Worm (Caenorhabditis elegans) whole organism, L3 larva: ENCODE measurements around the gene K08D12.4.

Source experiments
- R02D3.7 ChIP-seq: fragments of 150-350 bp; optimal IDR thresholded peaks from 2 replicates; lab custom pipeline; 2014; ENCODE audit warnings: missing biosample characterization, missing genetic modification characterization
- ZK546.5 ChIP-seq: sonication (generic microtip); optimal IDR thresholded peaks from 2 replicates; lab custom pipeline; 2017; ENCODE audit warnings: missing biosample characterization, missing genetic modification characterization
- ama-1 ChIP-seq: fragments of 150-350 bp; optimal IDR thresholded peaks from 2 replicates; lab custom pipeline; 2018
- ceh-16 ChIP-seq: sonication (generic microtip); optimal IDR thresholded peaks from 2 replicates; lab custom pipeline; 2017; ENCODE audit warnings: missing biosample characterization, missing genetic modification characterization
- ceh-28 ChIP-seq: fragments of 150-350 bp; optimal IDR thresholded peaks from 2 replicates; lab custom pipeline; 2014; ENCODE audit warnings: missing biosample characterization, missing genetic modification reagents, missing genetic modification characterization
- ceh-82 ChIP-seq: fragments of 150-350 bp; optimal IDR thresholded peaks from 2 replicates; lab custom pipeline; 2014; ENCODE audit warnings: missing biosample characterization, missing genetic modification characterization
- daf-12 ChIP-seq: fragments of 150-350 bp; optimal IDR thresholded peaks from 2 replicates; lab custom pipeline; 2014; ENCODE audit warnings: missing biosample characterization, missing genetic modification reagents, missing genetic modification characterization
- egl-27 ChIP-seq: sonication (generic microtip); optimal IDR thresholded peaks from 4 replicates; lab custom pipeline; 2017; ENCODE audit warnings: missing biosample characterization, missing genetic modification reagents, missing genetic modification characterization
- egl-5 ChIP-seq: fragments of 150-350 bp; optimal IDR thresholded peaks from 2 replicates; lab custom pipeline; 2017; ENCODE audit warnings: missing biosample characterization, missing genetic modification reagents, missing genetic modification characterization, inconsistent platforms
- elt-1 ChIP-seq: fragments of 150-350 bp; optimal IDR thresholded peaks from 2 replicates; lab custom pipeline; 2014; ENCODE audit warnings: missing biosample characterization, missing genetic modification characterization
- elt-2 ChIP-seq: sonication (generic microtip); optimal IDR thresholded peaks from 2 replicates; lab custom pipeline; 2016; ENCODE audit warnings: missing genetic modification reagents, mild to moderate bottlenecking, missing genetic modification characterization, missing compliant biosample characterization
- elt-3 ChIP-seq, 3 experiments: fragments of 150-350 bp in 1 of 3; sonication (generic microtip) in 2 of 3; optimal IDR thresholded peaks; 2 replicates in 2 of 3; 4 replicates in 1 of 3; lab custom pipeline; 2014 to 2017; ENCODE audit warnings: missing biosample characterization in 3 of 3, missing genetic modification characterization in 3 of 3
- eor-1 ChIP-seq, 2 experiments: fragments of 150-350 bp; optimal IDR thresholded peaks; 2 replicates each; lab custom pipeline; 2014 to 2018; ENCODE audit warnings: missing biosample characterization in 2 of 2, missing genetic modification characterization in 2 of 2
- fos-1 ChIP-seq: fragments of 150-350 bp; optimal IDR thresholded peaks from 2 replicates; lab custom pipeline; 2014; ENCODE audit warnings: missing biosample characterization, missing genetic modification characterization
- hmg-11 ChIP-seq: sonication (generic microtip); optimal IDR thresholded peaks from 2 replicates; lab custom pipeline; 2016; ENCODE audit warnings: missing genetic modification characterization, missing compliant biosample characterization
- jun-1 ChIP-seq: fragments of 150-350 bp; optimal IDR thresholded peaks from 2 replicates; lab custom pipeline; 2014; ENCODE audit warnings: missing biosample characterization, missing genetic modification reagents, missing genetic modification characterization
- lin-15B ChIP-seq: fragments of 150-350 bp; optimal IDR thresholded peaks from 2 replicates; lab custom pipeline; 2014; ENCODE audit warnings: missing biosample characterization, missing genetic modification characterization
- lin-39 ChIP-seq: fragments of 150-350 bp; optimal IDR thresholded peaks from 2 replicates; lab custom pipeline; 2018; ENCODE audit warnings: missing biosample characterization, missing genetic modification reagents, missing genetic modification characterization
- nfya-1 ChIP-seq: sonication (generic microtip); optimal IDR thresholded peaks from 2 replicates; lab custom pipeline; 2017; ENCODE audit warnings: missing genetic modification characterization, mild to moderate bottlenecking, missing compliant biosample characterization, antibody characterized with exemption, moderate library complexity; ENCODE audit not compliant: insufficient read depth
- nhr-11 ChIP-seq: fragments of 150-350 bp; optimal IDR thresholded peaks from 2 replicates; lab custom pipeline; 2014; ENCODE audit warnings: missing biosample characterization, missing genetic modification characterization
- nhr-12 ChIP-seq: fragments of 150-350 bp; optimal IDR thresholded peaks from 2 replicates; lab custom pipeline; 2014; ENCODE audit warnings: missing biosample characterization, missing genetic modification characterization
- nhr-23 ChIP-seq: fragments of 150-350 bp; optimal IDR thresholded peaks from 2 replicates; lab custom pipeline; 2014; ENCODE audit warnings: missing biosample characterization, missing genetic modification reagents, missing genetic modification characterization
- nhr-237 ChIP-seq: fragments of 150-350 bp; optimal IDR thresholded peaks from 2 replicates; lab custom pipeline; 2014; ENCODE audit warnings: missing biosample characterization, missing genetic modification characterization
- nhr-25 ChIP-seq: sonication (generic microtip); optimal IDR thresholded peaks from 2 replicates; lab custom pipeline; 2017; ENCODE audit warnings: missing biosample characterization, missing genetic modification characterization
- nhr-28 ChIP-seq: fragments of 150-350 bp; optimal IDR thresholded peaks from 2 replicates; lab custom pipeline; 2014; ENCODE audit warnings: missing biosample characterization, missing genetic modification characterization
- nhr-43 ChIP-seq: sonication (generic microtip); optimal IDR thresholded peaks from 2 replicates; lab custom pipeline; 2016; ENCODE audit warnings: mild to moderate bottlenecking, missing genetic modification characterization, missing compliant biosample characterization; ENCODE audit not compliant: poor library complexity, severe bottlenecking
- nhr-67 ChIP-seq: fragments of 150-350 bp; optimal IDR thresholded peaks from 2 replicates; lab custom pipeline; 2014; ENCODE audit warnings: missing biosample characterization, missing genetic modification characterization
- nhr-77 ChIP-seq: fragments of 150-350 bp; optimal IDR thresholded peaks from 2 replicates; lab custom pipeline; 2014; ENCODE audit warnings: missing biosample characterization, missing genetic modification characterization
- pha-4 ChIP-seq: fragments of 150-350 bp; optimal IDR thresholded peaks from 2 replicates; lab custom pipeline; 2014; ENCODE audit warnings: missing biosample characterization, missing genetic modification reagents, missing genetic modification characterization
- pqm-1 ChIP-seq: fragments of 150-350 bp; optimal IDR thresholded peaks from 2 replicates; lab custom pipeline; 2017; ENCODE audit warnings: missing biosample characterization, missing genetic modification characterization, inconsistent platforms
- sea-2 ChIP-seq: fragments of 150-350 bp; sonication (generic microtip); optimal IDR thresholded peaks from 4 replicates; lab custom pipeline; 2014; ENCODE audit warnings: missing biosample characterization, missing genetic modification reagents, missing genetic modification characterization
- snpc-4 ChIP-seq: fragments of 150-350 bp; optimal IDR thresholded peaks from 2 replicates; lab custom pipeline; 2014; ENCODE audit warnings: missing biosample characterization, missing genetic modification characterization
- tbx-2 ChIP-seq: sonication (generic microtip); optimal IDR thresholded peaks from 2 replicates; lab custom pipeline; 2016; ENCODE audit warnings: mild to moderate bottlenecking, missing genetic modification characterization, missing compliant biosample characterization
- unc-62 ChIP-seq: fragments of 150-350 bp; sonication (generic microtip); optimal IDR thresholded peaks from 4 replicates; lab custom pipeline; 2014; ENCODE audit warnings: missing biosample characterization, missing genetic modification reagents, missing genetic modification characterization
- ztf-11 ChIP-seq: fragments of 150-350 bp; optimal IDR thresholded peaks from 2 replicates; lab custom pipeline; 2014; ENCODE audit warnings: missing biosample characterization, missing genetic modification characterization
- ztf-4 ChIP-seq: fragments of 150-350 bp; optimal IDR thresholded peaks from 2 replicates; lab custom pipeline; 2014; ENCODE audit warnings: missing biosample characterization, missing genetic modification characterization

Gene K08D12.4

DNA sequence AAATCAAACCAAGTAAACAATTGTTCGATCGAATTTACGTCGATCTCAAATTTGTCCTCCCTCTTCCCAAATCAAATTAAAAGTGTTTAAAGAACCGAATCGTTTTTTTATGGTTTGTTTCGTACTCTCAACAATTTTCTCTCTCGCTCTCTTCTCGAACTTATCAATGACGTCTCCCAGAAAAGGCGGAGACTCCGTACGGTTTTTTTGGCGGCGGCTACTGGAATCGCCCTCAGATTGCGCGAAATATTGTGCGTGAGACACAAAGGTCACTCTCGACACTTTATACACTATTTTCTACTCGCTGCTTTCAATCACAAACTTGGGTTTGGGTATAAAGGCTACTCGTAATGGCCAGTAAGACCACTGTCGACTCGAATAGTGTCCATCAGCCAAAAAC is 13.4 kb downstream of the K08D12.4 start, which contains the start of gene epic-2:
epic-2 (plus strand) TSS at position 317 of the 400 bp plus-strand sequence.
- TF ChIP-seq nhr-28 (tag; lab: Kevin White, UChicago) (no peak), egl-5 (no peak), elt-2 (tag; lab: Kevin White, UChicago) (no peak), nfya-1 (tag; lab: Kevin White, UChicago) (no peak), R02D3.7 (no peak), jun-1 (tag; lab: Kevin White, UChicago) (no peak), tbx-2 (tag; lab: Kevin White, UChicago) (no peak), ZK546.5 (no peak), eor-1 (tag; optimal IDR thresholded peaks at IDR 0.05; lab: Kevin White, UChicago) (no peak)

DNA sequence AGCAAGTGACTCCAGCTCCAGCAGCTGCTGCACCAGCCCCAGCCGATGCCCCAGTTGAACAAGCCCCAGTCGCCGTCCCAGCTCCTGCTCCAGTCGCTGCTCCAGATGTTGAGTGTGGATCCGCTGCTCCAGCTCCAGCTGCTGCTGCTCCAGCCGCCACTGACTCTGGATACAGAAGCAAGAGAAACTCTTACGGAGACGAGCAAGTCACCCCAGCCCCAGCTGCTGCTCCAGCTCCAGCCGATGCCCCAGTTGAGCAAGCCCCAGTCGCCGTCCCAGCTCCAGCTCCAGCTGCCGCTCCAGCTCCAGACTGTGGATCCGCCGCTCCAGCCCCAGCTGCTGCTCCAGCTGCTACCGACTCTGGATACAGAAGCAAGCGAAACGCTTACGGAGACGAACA is 14.5 kb downstream of the K08D12.4 start:
- TF ChIP-seq elt-3 (tag; optimal IDR thresholded peaks at IDR 0.05; lab: Kevin White, UChicago), result no peak
- TF ChIP-seq egl-27 (tag; lab: Kevin White, UChicago), result no peak
- no peak for TF ChIP-seq sea-2 (GFP tag; lab: Kevin White, UChicago)
- no peak for TF ChIP-seq pha-4 (tag; lab: Kevin White, UChicago)
- no peak for TF ChIP-seq jun-1 (tag; lab: Kevin White, UChicago)
- no peak for TF ChIP-seq nhr-43
- TF ChIP-seq lin-15B (tag; lab: Kevin White, UChicago), result no peak
- TF ChIP-seq daf-12 (tag; lab: Kevin White, UChicago), result no peak
- no peak for TF ChIP-seq hmg-11
- TF ChIP-seq ZK546.5, result no peak
- no peak for TF ChIP-seq ztf-11 (tag; lab: Kevin White, UChicago)
- TF ChIP-seq nhr-11 (tag; lab: Kevin White, UChicago), result no peak
- TF ChIP-seq nhr-28 (tag; lab: Kevin White, UChicago), result no peak
- no peak for TF ChIP-seq nhr-237
- TF ChIP-seq lin-39 (tag; lab: Kevin White, UChicago), result no peak
- TF ChIP-seq nhr-77, result no peak
- no peak for TF ChIP-seq nhr-12 (tag; lab: Kevin White, UChicago)

DNA sequence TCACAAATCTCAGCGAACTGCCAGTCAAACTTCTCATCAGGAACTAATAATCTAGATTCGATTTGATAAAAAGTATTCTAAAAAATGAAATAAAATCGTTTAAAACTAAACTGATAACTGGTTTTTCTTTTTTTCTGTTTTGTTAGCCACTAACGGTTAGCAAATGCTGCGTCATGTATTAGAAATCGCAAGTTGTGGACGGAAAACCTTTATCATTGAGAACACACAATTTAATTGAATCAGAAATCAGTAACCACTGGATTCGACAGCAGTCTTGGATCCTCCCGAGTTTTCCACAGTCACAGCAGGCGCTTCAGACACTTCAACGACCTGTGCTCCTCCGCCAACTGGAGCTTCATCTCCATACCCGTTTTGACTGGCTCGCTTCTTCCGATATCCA is 15.9 kb downstream of the K08D12.4 start:
- TF ChIP-seq nhr-23 (tag; lab: Kevin White, UChicago), result no peak
- no peak for TF ChIP-seq pha-4 (tag; lab: Kevin White, UChicago)
- peak; percentile 25 for TF ChIP-seq nhr-25 (tag; lab: Kevin White, UChicago)
- no peak for TF ChIP-seq tbx-2 (tag; lab: Kevin White, UChicago)
- peak; percentile 23 for TF ChIP-seq nhr-43
- no peak for TF ChIP-seq unc-62 (GFP tag; lab: Kevin White, UChicago)
- no peak for TF ChIP-seq nhr-11 (tag; lab: Kevin White, UChicago)
- no peak for TF ChIP-seq R02D3.7
- TF ChIP-seq egl-5, result no peak
- no peak for TF ChIP-seq nhr-67 (tag; lab: Kevin White, UChicago)
- TF ChIP-seq ama-1 (lab: Kevin White, UChicago), result peak; percentile 4
- TF ChIP-seq snpc-4 (tag; lab: Kevin White, UChicago), result no peak
- TF ChIP-seq ZK546.5, result no peak
- TF ChIP-seq elt-3 (tag; optimal IDR thresholded peaks at IDR 0.05; lab: Kevin White, UChicago), result no peak
- TF ChIP-seq ztf-4, result no peak
- TF ChIP-seq pqm-1 (tag; lab: Kevin White, UChicago), result no peak
- TF ChIP-seq hmg-11, result no peak
- TF ChIP-seq jun-1 (tag; lab: Kevin White, UChicago), result no peak
- no peak for TF ChIP-seq elt-2 (tag; lab: Kevin White, UChicago)
- TF ChIP-seq, all 47 proteins: peak for 3

DNA sequence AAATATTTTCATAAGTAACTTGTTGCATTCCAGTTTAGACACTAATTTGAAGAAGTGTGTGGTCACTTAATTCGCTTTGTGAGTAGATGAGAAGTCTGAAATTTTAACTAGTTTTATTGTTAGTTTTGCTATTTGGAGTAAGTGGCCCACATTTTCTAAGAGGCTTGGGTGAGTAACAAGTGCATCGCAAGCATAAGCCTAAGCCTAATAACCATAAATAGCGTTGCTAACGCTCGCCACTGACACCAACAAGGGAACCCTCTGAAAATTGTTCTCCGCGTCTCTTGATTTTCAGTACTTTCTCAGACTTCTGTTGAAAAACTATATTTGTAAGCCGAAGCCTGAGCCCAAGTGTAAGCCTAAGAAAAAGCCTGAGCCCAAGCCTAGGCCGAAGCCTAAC is 17.2 kb downstream of the K08D12.4 start, which contains the start of gene epic-3:
epic-3 (minus strand) TSS at position 101 of the 400 bp plus-strand sequence.
- TF ChIP-seq elt-1 (tag; lab: Kevin White, UChicago), result no peak
- TF ChIP-seq tbx-2 (tag; lab: Kevin White, UChicago), result no peak
- TF ChIP-seq snpc-4 (tag; lab: Kevin White, UChicago), result no peak
- TF ChIP-seq egl-5, result no peak
- no peak for TF ChIP-seq ceh-28 (tag; lab: Kevin White, UChicago)
- TF ChIP-seq ceh-82 (tag; lab: Kevin White, UChicago), result no peak
- no peak for TF ChIP-seq ama-1 (lab: Kevin White, UChicago)
- no peak for TF ChIP-seq lin-15B (tag; lab: Kevin White, UChicago)
- TF ChIP-seq ZK546.5, result no peak
- no peak for TF ChIP-seq fos-1
- TF ChIP-seq nhr-12 (tag; lab: Kevin White, UChicago), result no peak
- no peak for TF ChIP-seq ztf-11 (tag; lab: Kevin White, UChicago)
- TF ChIP-seq pha-4 (tag; lab: Kevin White, UChicago), result no peak
- no peak for TF ChIP-seq lin-39 (tag; lab: Kevin White, UChicago)
- TF ChIP-seq eor-1 (tag; optimal IDR thresholded peaks at IDR 0.05; lab: Kevin White, UChicago), result no peak
- TF ChIP-seq pqm-1 (tag; lab: Kevin White, UChicago), result no peak
- TF ChIP-seq ceh-16 (tag; lab: Kevin White, UChicago), result no peak
- no peak for TF ChIP-seq nhr-25 (tag; lab: Kevin White, UChicago)
- no peak for TF ChIP-seq hmg-11
- TF ChIP-seq nfya-1 (tag; lab: Kevin White, UChicago), result no peak
- TF ChIP-seq, all 47 proteins: peak for 0
